Worm (Caenorhabditis elegans) whole organism, L2 larva: ENCODE results near the gene crb-3.

Experiments used
- C34F6.9 ChIP-seq: fragments of 150-350 bp; optimal IDR thresholded peaks from 2 replicates; lab custom pipeline; 2014; ENCODE audit warnings: missing biosample characterization, missing genetic modification characterization
- F13H6.1 ChIP-seq: sonication (generic microtip); optimal IDR thresholded peaks from 2 replicates; lab custom pipeline; 2016; ENCODE audit warnings: missing genetic modification characterization, missing compliant biosample characterization
- R02D3.7 ChIP-seq: fragments of 150-350 bp; optimal IDR thresholded peaks from 2 replicates; lab custom pipeline; 2014; ENCODE audit warnings: missing biosample characterization, missing genetic modification characterization
- Y55F3AM.14 ChIP-seq: fragments of 200-800 bp; sonication (Bioruptor generic); optimal IDR thresholded peaks from 2 replicates; lab custom pipeline; 2018; ENCODE audit warnings: mild to moderate bottlenecking, missing genetic modification characterization, missing compliant biosample characterization
- ZK546.5 ChIP-seq: sonication (generic microtip); optimal IDR thresholded peaks from 2 replicates; lab custom pipeline; 2017; ENCODE audit warnings: missing biosample characterization, missing genetic modification characterization
- alr-1 ChIP-seq: fragments of 150-350 bp; optimal IDR thresholded peaks from 2 replicates; lab custom pipeline; 2014; ENCODE audit warnings: missing biosample characterization, missing genetic modification characterization
- aly-2 ChIP-seq: fragments of 150-350 bp; optimal IDR thresholded peaks from 2 replicates; lab custom pipeline; 2014; ENCODE audit warnings: missing biosample characterization, missing genetic modification characterization
- ama-1 ChIP-seq: fragments of 150-350 bp; optimal IDR thresholded peaks from 2 replicates; lab custom pipeline; 2018; ENCODE audit warnings: inconsistent platforms
- blmp-1 ChIP-seq: sonication (generic microtip); optimal IDR thresholded peaks from 2 replicates; lab custom pipeline; 2017; ENCODE audit warnings: missing genetic modification characterization, mild to moderate bottlenecking, missing compliant biosample characterization, antibody characterized with exemption, moderate library complexity; ENCODE audit not compliant: insufficient read depth
- ceh-16 ChIP-seq: fragments of 150-350 bp; optimal IDR thresholded peaks from 2 replicates; lab custom pipeline; 2014; ENCODE audit warnings: missing biosample characterization, missing genetic modification characterization
- ceh-82 ChIP-seq: fragments of 150-350 bp; optimal IDR thresholded peaks from 2 replicates; lab custom pipeline; 2014; ENCODE audit warnings: missing biosample characterization, missing genetic modification characterization
- crh-2 ChIP-seq: sonication (generic microtip); optimal IDR thresholded peaks from 2 replicates; lab custom pipeline; 2017; ENCODE audit warnings: missing biosample characterization, missing genetic modification characterization
- dmd-4 ChIP-seq: sonication (generic microtip); optimal IDR thresholded peaks from 2 replicates; lab custom pipeline; 2017; ENCODE audit warnings: missing biosample characterization, missing genetic modification characterization
- egl-27 ChIP-seq: sonication (generic microtip); optimal IDR thresholded peaks from 3 replicates; lab custom pipeline; 2017; ENCODE audit warnings: missing biosample characterization, missing genetic modification reagents, missing genetic modification characterization
- elt-1 ChIP-seq: fragments of 150-350 bp; optimal IDR thresholded peaks from 2 replicates; lab custom pipeline; 2014; ENCODE audit warnings: missing biosample characterization, missing genetic modification characterization
- elt-3 ChIP-seq: sonication (generic microtip); optimal IDR thresholded peaks from 2 replicates; lab custom pipeline; 2017; ENCODE audit warnings: missing biosample characterization, missing genetic modification characterization
- fos-1 ChIP-seq: fragments of 150-350 bp; optimal IDR thresholded peaks from 2 replicates; lab custom pipeline; 2014; ENCODE audit warnings: missing biosample characterization, missing genetic modification characterization
- gmeb-1 ChIP-seq: fragments of 150-350 bp; optimal IDR thresholded peaks from 2 replicates; lab custom pipeline; 2014; ENCODE audit warnings: missing biosample characterization, missing genetic modification characterization
- lin-11 ChIP-seq: fragments of 150-350 bp; sonication (generic microtip); optimal IDR thresholded peaks from 2 replicates; lab custom pipeline; 2014; ENCODE audit warnings: missing biosample characterization, missing genetic modification characterization, inconsistent platforms, mixed read lengths
- lin-13 ChIP-seq: fragments of 150-350 bp; optimal IDR thresholded peaks from 2 replicates; lab custom pipeline; 2014; ENCODE audit warnings: missing biosample characterization, missing genetic modification reagents, missing genetic modification characterization
- lin-39 ChIP-seq: fragments of 150-350 bp; optimal IDR thresholded peaks from 2 replicates; lab custom pipeline; 2014; ENCODE audit warnings: missing biosample characterization, missing genetic modification reagents, missing genetic modification characterization
- lsy-2 ChIP-seq, 2 experiments: fragments of 150-350 bp in 1 of 2; sonication (generic microtip) in 1 of 2; optimal IDR thresholded peaks; 2 replicates each; lab custom pipeline; 2014 to 2017; ENCODE audit warnings: missing biosample characterization in 2 of 2, missing genetic modification characterization in 2 of 2
- mab-5 ChIP-seq: fragments of 150-350 bp; optimal IDR thresholded peaks from 2 replicates; lab custom pipeline; 2014; ENCODE audit warnings: missing biosample characterization, missing genetic modification characterization
- mbf-1 ChIP-seq: sonication (generic microtip); optimal IDR thresholded peaks from 2 replicates; lab custom pipeline; 2017; ENCODE audit warnings: missing biosample characterization, missing genetic modification characterization
- mdl-1 ChIP-seq, 2 experiments: fragments of 150-350 bp in 1 of 2; sonication (generic microtip) in 1 of 2; optimal IDR thresholded peaks; 2 replicates each; lab custom pipeline; 2017; ENCODE audit warnings: missing biosample characterization in 2 of 2, missing genetic modification characterization in 2 of 2
- nhr-10 ChIP-seq: sonication (generic microtip); optimal IDR thresholded peaks from 2 replicates; lab custom pipeline; 2017; ENCODE audit warnings: missing biosample characterization, missing genetic modification characterization
- nhr-11 ChIP-seq: fragments of 150-350 bp; optimal IDR thresholded peaks from 2 replicates; lab custom pipeline; 2014; ENCODE audit warnings: missing biosample characterization, missing genetic modification characterization
- nhr-12 ChIP-seq: fragments of 150-350 bp; optimal IDR thresholded peaks from 2 replicates; lab custom pipeline; 2014; ENCODE audit warnings: missing biosample characterization, missing genetic modification characterization
- nhr-129 ChIP-seq: fragments of 150-350 bp; optimal IDR thresholded peaks from 2 replicates; lab custom pipeline; 2014; ENCODE audit warnings: missing biosample characterization, missing genetic modification characterization
- nhr-21 ChIP-seq: fragments of 150-350 bp; optimal IDR thresholded peaks from 2 replicates; lab custom pipeline; 2014; ENCODE audit warnings: missing biosample characterization, missing genetic modification characterization
- nhr-23 ChIP-seq: fragments of 150-350 bp; optimal IDR thresholded peaks from 2 replicates; lab custom pipeline; 2014; ENCODE audit warnings: missing biosample characterization, missing genetic modification reagents, missing genetic modification characterization
- nhr-237 ChIP-seq: fragments of 150-350 bp; optimal IDR thresholded peaks from 2 replicates; lab custom pipeline; 2014; ENCODE audit warnings: missing biosample characterization, missing genetic modification characterization
- nhr-25 ChIP-seq: fragments of 150-350 bp; sonication (generic microtip); optimal IDR thresholded peaks from 3 replicates; lab custom pipeline; 2014; ENCODE audit warnings: missing biosample characterization, missing genetic modification characterization
- nhr-6 ChIP-seq: fragments of 150-350 bp; optimal IDR thresholded peaks from 2 replicates; lab custom pipeline; 2014; ENCODE audit warnings: missing biosample characterization, missing genetic modification characterization
- nhr-77 ChIP-seq: fragments of 150-350 bp; optimal IDR thresholded peaks from 2 replicates; lab custom pipeline; 2014; ENCODE audit warnings: missing biosample characterization, missing genetic modification characterization
- peb-1 ChIP-seq: fragments of 150-350 bp; optimal IDR thresholded peaks from 2 replicates; lab custom pipeline; 2014; ENCODE audit warnings: missing biosample characterization, missing genetic modification characterization
- sem-4 ChIP-seq: fragments of 150-350 bp; optimal IDR thresholded peaks from 2 replicates; lab custom pipeline; 2014; ENCODE audit warnings: missing biosample characterization, missing genetic modification reagents, missing genetic modification characterization
- skn-1 ChIP-seq: sonication (generic microtip); optimal IDR thresholded peaks from 2 replicates; lab custom pipeline; 2017; ENCODE audit warnings: missing biosample characterization, missing genetic modification characterization
- sma-3 ChIP-seq: sonication (generic microtip); optimal IDR thresholded peaks from 2 replicates; lab custom pipeline; 2016; ENCODE audit warnings: missing genetic modification reagents, missing genetic modification characterization, missing compliant biosample characterization
- sma-9 ChIP-seq, 2 experiments: fragments of 150-350 bp in 1 of 2; sonication (generic microtip) in 1 of 2; optimal IDR thresholded peaks; 2 replicates each; lab custom pipeline; 2014 to 2016; ENCODE audit warnings: missing genetic modification characterization in 2 of 2, mild to moderate bottlenecking in 1 of 2, missing biosample characterization in 1 of 2, missing compliant biosample characterization in 1 of 2, missing genetic modification reagents in 1 of 2, moderate library complexity in 1 of 2
- snpc-4 ChIP-seq: fragments of 150-350 bp; optimal IDR thresholded peaks from 2 replicates; lab custom pipeline; 2014; ENCODE audit warnings: missing biosample characterization, missing genetic modification characterization
- unc-39 ChIP-seq: fragments of 150-350 bp; optimal IDR thresholded peaks from 2 replicates; lab custom pipeline; 2014; ENCODE audit warnings: missing biosample characterization, missing genetic modification characterization
- unc-55 ChIP-seq: fragments of 150-350 bp; sonication (generic microtip); optimal IDR thresholded peaks from 3 replicates; lab custom pipeline; 2014; ENCODE audit warnings: missing biosample characterization, missing genetic modification reagents, missing genetic modification characterization
- unc-62 ChIP-seq: fragments of 150-350 bp; optimal IDR thresholded peaks from 2 replicates; lab custom pipeline; 2014; ENCODE audit warnings: missing biosample characterization, missing genetic modification reagents, missing genetic modification characterization
- zag-1 ChIP-seq: fragments of 150-350 bp; optimal IDR thresholded peaks from 2 replicates; lab custom pipeline; 2014; ENCODE audit warnings: missing biosample characterization, missing genetic modification characterization
- ztf-1 ChIP-seq: fragments of 200-800 bp; sonication (Bioruptor generic); conservative IDR thresholded peaks from 2 replicates; pipeline ENCODE4 v1.3.6; 2022; ENCODE audit warnings: missing genetic modification characterization, missing compliant biosample characterization
- ztf-11 ChIP-seq: sonication (generic microtip); optimal IDR thresholded peaks from 2 replicates; lab custom pipeline; 2017; ENCODE audit warnings: missing biosample characterization, missing genetic modification characterization
- ztf-4 ChIP-seq: fragments of 150-350 bp; optimal IDR thresholded peaks from 2 replicates; lab custom pipeline; 2014; ENCODE audit warnings: missing biosample characterization, missing genetic modification characterization

The crb-3 gene

DNA sequence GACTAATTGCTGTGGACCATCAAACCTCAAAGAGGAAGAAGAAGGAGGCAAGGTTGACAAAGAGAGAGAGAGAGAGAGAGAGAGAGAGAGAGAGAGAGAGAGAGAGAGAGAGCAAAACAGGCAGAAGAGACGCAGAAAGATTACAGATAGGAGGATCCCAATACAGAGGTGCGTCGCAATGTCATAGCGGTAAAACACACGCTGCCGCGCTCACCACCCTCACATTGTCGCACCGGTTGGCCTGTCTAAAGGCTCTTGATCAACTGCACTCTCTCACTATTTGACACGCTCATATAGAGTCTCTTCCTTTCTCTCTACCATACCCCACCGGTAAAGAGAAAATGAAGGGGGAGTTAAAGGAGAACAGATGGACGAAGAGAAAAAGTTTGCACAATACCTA, 21.7 kb downstream of the crb-3 start:
- TF ChIP-seq ztf-4 (no peak), nhr-6 (tag; lab: Kevin White, UChicago) (no peak), R02D3.7 (tag; lab: Kevin White, UChicago) (no peak), nhr-23 (tag; lab: Kevin White, UChicago) (no peak), nhr-10 (tag; lab: Kevin White, UChicago) (no peak), gmeb-1 (tag; lab: Kevin White, UChicago) (peak; percentile 8), ZK546.5 (tag; lab: Kevin White, UChicago) (no peak), lin-11 (tag; lab: Kevin White, UChicago) (no peak), nhr-12 (tag; lab: Kevin White, UChicago) (no peak), mab-5 (tag; lab: Kevin White, UChicago) (no peak), crh-2 (peak; percentile 22), mbf-1 (no peak), sma-3 (GFP tag; lab: Kevin White, UChicago) (no peak), ceh-82 (no peak), elt-3 (tag; lab: Kevin White, UChicago) (no peak), sma-9 (GFP tag; optimal IDR thresholded peaks at IDR 0.05; lab: Kevin White, UChicago) (peak; percentile 56), sma-9 (tag; optimal IDR thresholded peaks at IDR 0.05; lab: Kevin White, UChicago) (no peak), peb-1 (tag; lab: Kevin White, UChicago) (no peak), elt-1 (tag; lab: Kevin White, UChicago) (no peak), nhr-25 (tag; lab: Kevin White, UChicago) (peak; percentile 14), aly-2 (tag; lab: Kevin White, UChicago) (no peak), ceh-16 (tag; lab: Kevin White, UChicago) (no peak), ztf-1 (GFP tag; lab: Robert Waterston, UW) (no peak), unc-39 (tag; lab: Kevin White, UChicago) (no peak), egl-27 (no peak), nhr-77 (tag; lab: Kevin White, UChicago) (no peak), mdl-1 (tag; optimal IDR thresholded peaks at IDR 0.05; lab: Kevin White, UChicago) (peak in 1 of 2 experiments; percentile 5), nhr-21 (tag; lab: Kevin White, UChicago) (peak; percentile 10), nhr-11 (tag; lab: Kevin White, UChicago) (no peak), lin-39 (tag; lab: Kevin White, UChicago) (no peak), C34F6.9 (tag; lab: Kevin White, UChicago) (no peak), skn-1 (no peak), nhr-129 (tag; lab: Kevin White, UChicago) (peak; percentile 20), unc-62 (GFP tag; lab: Kevin White, UChicago) (no peak), ztf-11 (tag; lab: Kevin White, UChicago) (no peak), alr-1 (tag; lab: Kevin White, UChicago) (no peak), sem-4 (tag; lab: Kevin White, UChicago) (no peak), blmp-1 (peak; percentile 43), F13H6.1 (tag; lab: Kevin White, UChicago) (peak; percentile 60), ama-1 (lab: Kevin White, UChicago) (no peak), zag-1 (tag; lab: Kevin White, UChicago) (no peak), unc-55 (GFP tag; lab: Kevin White, UChicago) (no peak), fos-1 (tag; lab: Kevin White, UChicago) (peak; percentile 63), nhr-237 (tag; lab: Kevin White, UChicago) (no peak), snpc-4 (tag; lab: Kevin White, UChicago) (no peak), lin-13 (no peak), lsy-2 (tag; optimal IDR thresholded peaks at IDR 0.05; lab: Kevin White, UChicago) (no peak), dmd-4 (tag; lab: Kevin White, UChicago) (no peak), Y55F3AM.14 (GFP tag; lab: Kevin White, UChicago) (no peak)
